Worm (Caenorhabditis elegans) whole organism, early embryonic: Measurements from ENCODE around the gene let-60.

Source experiments
- B0310.2 ChIP-seq: sonication (generic microtip); optimal IDR thresholded peaks from 2 replicates; lab custom pipeline; 2016; ENCODE audit warnings: mild to moderate bottlenecking, missing genetic modification characterization, missing compliant biosample characterization
- ama-1 ChIP-seq: fragments of 150-350 bp; optimal IDR thresholded peaks from 2 replicates; lab custom pipeline; 2014
- ceh-36 ChIP-seq: sonication (generic microtip); optimal IDR thresholded peaks from 2 replicates; lab custom pipeline; 2016; ENCODE audit warnings: missing genetic modification characterization, inconsistent platforms, missing compliant biosample characterization
- ets-7 ChIP-seq: sonication (generic microtip); optimal IDR thresholded peaks from 2 replicates; lab custom pipeline; 2016; ENCODE audit warnings: missing genotype, missing genetic modification characterization, missing compliant biosample characterization
- flt-1 ChIP-seq: fragments of 200-800 bp; sonication (Bioruptor generic); IDR thresholded peaks from 2 replicates; pipeline ENCODE4 v1.3.6; 2022; ENCODE audit warnings: missing genetic modification characterization, missing compliant biosample characterization
- hnd-1 ChIP-seq: sonication (generic microtip); optimal IDR thresholded peaks from 2 replicates; lab custom pipeline; 2016; ENCODE audit warnings: missing genetic modification characterization, missing compliant biosample characterization
- scrt-1 ChIP-seq: fragments of 200-800 bp; sonication (Bioruptor generic); IDR thresholded peaks from 2 replicates; pipeline ENCODE4 v1.3.6; 2022; ENCODE audit warnings: missing genetic modification characterization, missing compliant biosample characterization
- tbx-37 ChIP-seq: fragments of 200-800 bp; sonication (Bioruptor generic); conservative IDR thresholded peaks from 2 replicates; pipeline ENCODE4 v1.3.6; 2022; ENCODE audit warnings: missing genetic modification reagents, missing genetic modification characterization, missing compliant biosample characterization
- tra-4 ChIP-seq: sonication (generic microtip); optimal IDR thresholded peaks from 2 replicates; lab custom pipeline; 2017; ENCODE audit warnings: missing genetic modification characterization, missing compliant biosample characterization

DNA sequence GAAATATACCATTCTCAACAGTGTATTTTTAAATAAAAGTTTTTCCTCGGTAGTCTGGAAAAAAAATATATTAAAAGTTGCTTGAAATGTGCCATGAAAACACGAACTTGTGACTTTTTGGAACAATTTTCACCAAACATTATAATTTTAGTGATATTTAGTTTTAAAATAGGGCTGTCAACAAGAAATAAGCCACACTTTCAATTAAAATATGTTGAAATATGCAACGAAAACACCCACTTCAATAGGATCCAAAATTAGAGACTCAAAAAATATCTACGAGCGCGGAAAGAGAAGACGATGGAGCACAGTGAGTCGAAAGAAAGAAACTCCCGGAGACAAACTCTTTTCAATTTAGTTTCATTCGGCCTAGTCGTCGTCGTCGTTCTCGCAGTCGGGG is 2.6 kb upstream of the let-60 start, which contains the start of gene ZK792.12:
- no peak for TF ChIP-seq ceh-36
- no peak for TF ChIP-seq ama-1 (lab: Kevin White, UChicago)
- TF ChIP-seq flt-1 (GFP tag; lab: Robert Waterston, UW), result no peak
- no peak for TF ChIP-seq ets-7 (tag; lab: Kevin White, UChicago)
- no peak for TF ChIP-seq tra-4 (tag; lab: Kevin White, UChicago)
- no peak for TF ChIP-seq hnd-1 (tag; lab: Kevin White, UChicago)
- no peak for TF ChIP-seq scrt-1 (GFP tag; lab: Robert Waterston, UW)
- TF ChIP-seq B0310.2 (tag; lab: Kevin White, UChicago), result no peak
- no peak for TF ChIP-seq tbx-37
